Worm (Caenorhabditis elegans) whole organism, mixed stage, embryonic: ENCODE measurements around the gene C26D10.4.
A peak's percentile ranks its signal among the peaks of the same experiment; 100 is the strongest.

Experiments
- M03D4.4 ChIP-seq: sonication (generic microtip); optimal IDR thresholded peaks from 2 replicates; lab custom pipeline; 2017; ENCODE audit warnings: mild to moderate bottlenecking, missing genetic modification characterization, missing compliant biosample characterization
- bed-3 ChIP-seq: fragments of 200-800 bp; sonication (Bioruptor generic); optimal IDR thresholded peaks from 3 replicates; lab custom pipeline; 2018; ENCODE audit warnings: mild to moderate bottlenecking, missing genetic modification characterization, moderate library complexity, missing compliant biosample characterization
- blmp-1 ChIP-seq: fragments of 150-350 bp; optimal IDR thresholded peaks from 2 replicates; lab custom pipeline; 2014; ENCODE audit warnings: missing biosample characterization, missing genetic modification characterization
- ceh-39 ChIP-seq: fragments of 150-350 bp; optimal IDR thresholded peaks from 2 replicates; lab custom pipeline; 2014; ENCODE audit warnings: missing biosample characterization, missing genetic modification characterization
- ceh-43 ChIP-seq: fragments of 200-800 bp; sonication (Bioruptor generic); optimal IDR thresholded peaks from 2 replicates; lab custom pipeline; 2018; ENCODE audit warnings: mild to moderate bottlenecking, missing genetic modification characterization, moderate library complexity, missing compliant biosample characterization
- ceh-83 ChIP-seq: fragments of 200-800 bp; sonication (Bioruptor generic); optimal IDR thresholded peaks from 2 replicates; lab custom pipeline; 2018; ENCODE audit warnings: mild to moderate bottlenecking, missing genetic modification characterization, missing compliant biosample characterization
- ces-1 ChIP-seq: fragments of 150-350 bp; optimal IDR thresholded peaks from 2 replicates; lab custom pipeline; 2014; ENCODE audit warnings: missing biosample characterization, missing genetic modification reagents, missing genetic modification characterization
- cnd-1 ChIP-seq: fragments of 200-800 bp; sonication (Bioruptor generic); optimal IDR thresholded peaks from 2 replicates; lab custom pipeline; 2018; ENCODE audit warnings: mild to moderate bottlenecking, missing genetic modification characterization, missing compliant biosample characterization
- drap-1 ChIP-seq: fragments of 200-800 bp; sonication (Bioruptor generic); optimal IDR thresholded peaks from 3 replicates; lab custom pipeline; 2018; ENCODE audit warnings: mild to moderate bottlenecking, missing genetic modification characterization, missing compliant biosample characterization
- elt-3 ChIP-seq: fragments of 150-350 bp; optimal IDR thresholded peaks from 2 replicates; lab custom pipeline; 2014; ENCODE audit warnings: missing biosample characterization, missing genetic modification characterization
- flh-1 ChIP-seq: fragments of 200-800 bp; sonication (Bioruptor generic); optimal IDR thresholded peaks from 2 replicates; lab custom pipeline; 2018; ENCODE audit warnings: mild to moderate bottlenecking, missing genetic modification characterization, moderate library complexity, missing compliant biosample characterization
- ham-2 ChIP-seq: fragments of 200-800 bp; sonication (Bioruptor generic); optimal IDR thresholded peaks from 2 replicates; lab custom pipeline; 2018; ENCODE audit warnings: mild to moderate bottlenecking, missing genetic modification characterization, missing compliant biosample characterization
- hlh-1 ChIP-seq: fragments of 150-350 bp; optimal IDR thresholded peaks from 2 replicates; lab custom pipeline; 2014; ENCODE audit warnings: missing biosample characterization, missing genetic modification reagents, missing genetic modification characterization
- lin-13 ChIP-seq: fragments of 150-350 bp; optimal IDR thresholded peaks from 2 replicates; lab custom pipeline; 2014; ENCODE audit warnings: missing biosample characterization, missing genetic modification characterization
- lin-32 ChIP-seq: fragments of 200-800 bp; sonication (Bioruptor generic); optimal IDR thresholded peaks from 2 replicates; lab custom pipeline; 2018; ENCODE audit warnings: mild to moderate bottlenecking, missing genetic modification characterization, missing compliant biosample characterization
- lsy-2 ChIP-seq: fragments of 150-350 bp; optimal IDR thresholded peaks from 2 replicates; lab custom pipeline; 2014; ENCODE audit warnings: missing biosample characterization, missing genetic modification characterization
- mab-5 ChIP-seq: fragments of 150-350 bp; optimal IDR thresholded peaks from 2 replicates; lab custom pipeline; 2014; ENCODE audit warnings: missing biosample characterization, missing genetic modification characterization
- mep-1 ChIP-seq: fragments of 150-350 bp; optimal IDR thresholded peaks from 2 replicates; lab custom pipeline; 2017; ENCODE audit warnings: missing biosample characterization, missing genetic modification reagents, missing genetic modification characterization, inconsistent platforms
- mls-2 ChIP-seq: sonication (generic microtip); optimal IDR thresholded peaks from 2 replicates; lab custom pipeline; 2016; ENCODE audit warnings: mild to moderate bottlenecking, missing genetic modification characterization, moderate library complexity, missing compliant biosample characterization
- nhr-12 ChIP-seq: fragments of 150-350 bp; optimal IDR thresholded peaks from 2 replicates; lab custom pipeline; 2014; ENCODE audit warnings: missing biosample characterization, missing genetic modification characterization
- nhr-2 ChIP-seq: fragments of 150-350 bp; optimal IDR thresholded peaks from 2 replicates; lab custom pipeline; 2014; ENCODE audit warnings: missing biosample characterization, missing genetic modification characterization
- nhr-237 ChIP-seq: fragments of 150-350 bp; optimal IDR thresholded peaks from 2 replicates; lab custom pipeline; 2014; ENCODE audit warnings: missing biosample characterization, missing genetic modification characterization
- nhr-76 ChIP-seq: sonication (generic microtip); optimal IDR thresholded peaks from 2 replicates; lab custom pipeline; 2017; ENCODE audit warnings: missing biosample characterization, missing genetic modification characterization
- pha-4 ChIP-seq: fragments of 150-350 bp; optimal IDR thresholded peaks from 2 replicates; lab custom pipeline; 2018; ENCODE audit warnings: missing biosample characterization, missing genetic modification reagents, missing genetic modification characterization
- sem-2 ChIP-seq: fragments of 200-800 bp; sonication (Bioruptor generic); optimal IDR thresholded peaks from 2 replicates; lab custom pipeline; 2018; ENCODE audit warnings: mild to moderate bottlenecking, missing genetic modification characterization, missing compliant biosample characterization
- snpc-4 ChIP-seq: fragments of 150-350 bp; optimal IDR thresholded peaks from 2 replicates; lab custom pipeline; 2014; ENCODE audit warnings: missing biosample characterization, missing genetic modification characterization
- sptf-1 ChIP-seq: sonication (generic microtip); optimal IDR thresholded peaks from 2 replicates; lab custom pipeline; 2017; ENCODE audit warnings: mild to moderate bottlenecking, missing genetic modification characterization, moderate library complexity, missing compliant biosample characterization
- tbx-8 ChIP-seq: fragments of 200-800 bp; sonication (Bioruptor generic); optimal IDR thresholded peaks from 2 replicates; lab custom pipeline; 2018; ENCODE audit warnings: mild to moderate bottlenecking, missing genetic modification characterization, moderate library complexity, missing compliant biosample characterization
- unc-120 ChIP-seq: sonication (generic microtip); optimal IDR thresholded peaks from 2 replicates; lab custom pipeline; 2017; ENCODE audit warnings: missing genetic modification characterization, missing compliant biosample characterization; ENCODE audit not compliant: poor library complexity, severe bottlenecking
- unc-39 ChIP-seq: fragments of 150-350 bp; optimal IDR thresholded peaks from 2 replicates; lab custom pipeline; 2014; ENCODE audit warnings: missing biosample characterization, missing genetic modification characterization
- unc-62 ChIP-seq: fragments of 150-350 bp; optimal IDR thresholded peaks from 2 replicates; lab custom pipeline; 2014; ENCODE audit warnings: missing biosample characterization, missing genetic modification reagents, missing genetic modification characterization
- zip-8 ChIP-seq: fragments of 150-350 bp; optimal IDR thresholded peaks from 2 replicates; lab custom pipeline; 2014; ENCODE audit warnings: missing biosample characterization, missing genetic modification characterization
- ztf-11 ChIP-seq: fragments of 150-350 bp; optimal IDR thresholded peaks from 2 replicates; lab custom pipeline; 2014; ENCODE audit warnings: missing biosample characterization, missing genetic modification characterization

C26D10.4 gene

DNA sequence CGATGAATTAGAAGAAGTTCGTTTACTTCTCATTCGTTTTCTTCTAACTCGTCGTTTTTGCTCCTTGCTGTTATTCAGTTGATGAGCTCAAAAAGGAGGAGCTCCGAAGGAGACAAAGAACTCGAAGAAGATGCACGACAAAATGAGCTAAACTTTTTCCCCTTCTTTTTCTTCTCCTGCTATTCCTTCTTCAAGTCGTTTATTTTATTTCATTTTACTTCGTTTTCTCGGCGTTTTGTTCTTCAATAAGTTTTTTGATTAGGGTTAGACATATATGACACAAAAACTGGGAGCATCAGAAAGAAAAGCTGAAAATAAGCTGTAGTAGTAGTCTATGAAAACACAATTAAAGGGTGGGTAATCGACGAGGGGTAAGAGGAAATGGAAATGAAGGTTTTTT is 17.6 kb upstream of the C26D10.4 start:
- TF ChIP-seq ces-1 (GFP tag; lab: Kevin White, UChicago) (peak; percentile 64), flh-1 (no peak), ceh-43 (GFP tag; lab: Kevin White, UChicago) (no peak)
- TF ChIP-seq, all 35 proteins: peak for 1

DNA sequence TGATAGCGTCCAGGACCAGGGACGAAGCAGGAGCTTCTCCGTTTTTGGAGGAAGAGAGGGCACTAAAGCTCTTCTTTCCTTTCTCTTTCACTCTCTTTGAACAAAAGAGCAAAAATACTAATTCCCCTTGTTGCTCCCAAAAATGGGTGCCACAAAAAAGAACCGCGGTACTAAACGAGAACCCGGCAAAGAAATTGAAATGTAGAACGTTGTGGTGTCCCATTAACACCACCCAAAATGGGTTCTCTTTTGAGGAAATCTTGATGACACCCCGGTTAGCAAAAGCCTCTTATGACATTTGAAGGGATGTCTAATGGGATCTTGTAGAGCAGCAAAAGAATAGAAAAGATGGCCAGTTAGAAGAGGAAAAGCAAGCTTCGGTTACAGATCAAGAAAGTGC is 14.8 kb upstream of the C26D10.4 start:
- TF ChIP-seq lin-13 (tag; lab: Kevin White, UChicago) (no peak), nhr-2 (no peak), ceh-43 (GFP tag; lab: Kevin White, UChicago) (no peak), nhr-12 (no peak), unc-120 (tag; lab: Kevin White, UChicago) (no peak), ces-1 (GFP tag; lab: Kevin White, UChicago) (no peak), sptf-1 (tag; lab: Kevin White, UChicago) (no peak), pha-4 (tag; lab: Kevin White, UChicago) (no peak), lin-32 (GFP tag; lab: Kevin White, UChicago) (no peak), snpc-4 (no peak), unc-39 (tag; lab: Kevin White, UChicago) (no peak), ztf-11 (tag; lab: Kevin White, UChicago) (no peak), zip-8 (tag; lab: Kevin White, UChicago) (no peak), nhr-76 (tag; lab: Kevin White, UChicago) (no peak), nhr-237 (tag; lab: Kevin White, UChicago) (no peak), bed-3 (GFP tag; lab: Kevin White, UChicago) (no peak)

DNA sequence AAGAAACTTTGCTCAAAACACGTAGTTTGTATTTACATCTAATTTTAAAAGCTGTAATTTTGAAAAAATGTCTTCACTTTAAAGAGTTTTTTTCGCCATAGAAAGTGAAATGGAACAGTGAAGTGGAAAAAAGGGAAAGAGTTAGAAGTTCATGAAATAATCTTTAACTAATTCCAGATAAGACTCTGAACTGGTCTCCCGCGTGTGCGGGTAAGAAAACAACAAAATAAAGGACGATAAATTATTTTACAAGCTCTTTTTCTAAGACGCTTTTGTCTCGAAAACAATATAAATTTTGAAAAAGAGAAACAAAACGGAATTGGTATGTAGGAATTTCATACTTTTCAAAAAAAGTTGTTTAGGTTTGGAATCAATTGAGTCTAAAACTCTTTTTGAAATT is 12.9 kb upstream of the C26D10.4 start:
- TF ChIP-seq flh-1 = no peak
- no peak for TF ChIP-seq ham-2
- TF ChIP-seq drap-1 (GFP tag; lab: Kevin White, UChicago) = no peak

DNA sequence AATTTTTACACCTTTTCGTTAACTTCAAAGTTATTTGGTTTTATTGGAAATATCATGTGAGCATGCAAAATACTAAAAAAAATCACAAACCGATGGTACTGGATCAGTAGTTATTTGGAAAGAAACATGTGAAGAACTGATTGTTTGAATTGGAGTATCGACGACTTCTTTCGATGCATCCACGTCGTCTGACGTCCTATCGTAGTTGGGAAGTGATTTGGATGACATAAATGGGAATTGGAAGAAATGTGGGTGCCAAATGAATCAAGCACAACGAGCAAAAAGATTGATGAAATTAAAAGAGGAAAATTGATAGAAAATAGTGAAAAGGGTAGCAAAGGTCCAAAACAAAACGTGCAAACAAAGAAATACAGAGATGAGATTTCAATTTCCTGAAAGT is 8.3 kb upstream of the C26D10.4 start, which contains the start of gene shw-1:
Gene shw-1, minus strand, starts transcription at position 228 of the 400 bp plus-strand sequence.
- TF ChIP-seq cnd-1 (tag; lab: Kevin White, UChicago) (no peak), lsy-2 (tag; lab: Kevin White, UChicago) (no peak), flh-1 (no peak), ztf-11 (tag; lab: Kevin White, UChicago) (no peak), unc-120 (tag; lab: Kevin White, UChicago) (no peak), tbx-8 (GFP tag; lab: Kevin White, UChicago) (no peak), nhr-12 (no peak), blmp-1 (no peak), lin-13 (tag; lab: Kevin White, UChicago) (no peak)
- TF ChIP-seq, all 35 proteins: peak for 0

DNA sequence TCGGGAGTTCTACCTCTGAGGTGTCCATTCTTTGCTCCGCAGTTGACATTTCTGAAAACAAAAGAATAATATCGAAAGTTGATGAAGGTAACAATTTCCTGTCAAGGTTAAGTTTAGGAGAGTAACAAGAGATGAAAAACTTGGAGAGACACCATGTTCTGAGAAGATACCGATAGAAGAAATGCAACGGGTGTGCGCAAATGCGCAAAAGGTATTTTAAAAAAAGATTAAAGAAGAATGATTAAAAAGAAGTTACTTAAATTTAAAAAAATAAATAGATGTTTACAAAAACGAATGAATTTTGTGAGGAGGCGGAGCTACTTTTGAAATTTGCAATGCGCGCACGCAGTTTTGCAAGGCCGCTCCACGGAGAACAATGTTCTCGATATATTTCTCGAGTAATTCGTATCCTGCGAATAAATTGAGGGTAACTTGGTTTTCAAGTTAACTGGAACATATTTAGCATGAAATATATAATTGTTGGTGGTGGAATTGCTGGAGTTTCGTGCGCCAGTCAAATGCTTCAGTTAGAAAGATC is 4.5 kb upstream of the C26D10.4 start, which contains the start of the genes ran-3 and C26D10.3:
Gene ran-3, minus strand, starts transcription at position 51 of the 538 bp plus-strand sequence.
Gene C26D10.3, plus strand, starts transcription at position 385 of the 538 bp plus-strand sequence.
- TF ChIP-seq lsy-2 (tag; lab: Kevin White, UChicago) (peak; percentile 29), ceh-83 (GFP tag; lab: Kevin White, UChicago) (no peak), mls-2 (tag; lab: Kevin White, UChicago) (peak; percentile 24), sptf-1 (tag; lab: Kevin White, UChicago) (peak; percentile 66), hlh-1 (tag; lab: Kevin White, UChicago) (peak; percentile 64), nhr-2 (peak; percentile 6), ztf-11 (tag; lab: Kevin White, UChicago) (peak; percentile 43), lin-32 (GFP tag; lab: Kevin White, UChicago) (no peak), ham-2 (no peak), sem-2 (GFP tag; lab: Kevin White, UChicago) (no peak), bed-3 (GFP tag; lab: Kevin White, UChicago) (peak; percentile 38), unc-120 (tag; lab: Kevin White, UChicago) (no peak), ceh-43 (GFP tag; lab: Kevin White, UChicago) (peak; percentile 8), elt-3 (tag; lab: Kevin White, UChicago) (no peak), snpc-4 (no peak), unc-39 (tag; lab: Kevin White, UChicago) (no peak), nhr-12 (peak; percentile 42), M03D4.4 (tag; lab: Kevin White, UChicago) (peak; percentile 40), mab-5 (no peak), unc-62 (GFP tag; lab: Kevin White, UChicago) (no peak), zip-8 (tag; lab: Kevin White, UChicago) (no peak), ceh-39 (tag; lab: Kevin White, UChicago) (no peak), ces-1 (GFP tag; lab: Kevin White, UChicago) (peak; percentile 29), lin-13 (tag; lab: Kevin White, UChicago) (peak; percentile 37), drap-1 (GFP tag; lab: Kevin White, UChicago) (peak; percentile 43), cnd-1 (tag; lab: Kevin White, UChicago) (peak; percentile 40), pha-4 (tag; lab: Kevin White, UChicago) (peak; percentile 55), nhr-76 (tag; lab: Kevin White, UChicago) (no peak), mep-1 (no peak), tbx-8 (GFP tag; lab: Kevin White, UChicago) (peak; percentile 19), nhr-237 (tag; lab: Kevin White, UChicago) (no peak)
